Worm (Caenorhabditis elegans): ENCODE results near the gene Y53G8AR.5.

DNA sequence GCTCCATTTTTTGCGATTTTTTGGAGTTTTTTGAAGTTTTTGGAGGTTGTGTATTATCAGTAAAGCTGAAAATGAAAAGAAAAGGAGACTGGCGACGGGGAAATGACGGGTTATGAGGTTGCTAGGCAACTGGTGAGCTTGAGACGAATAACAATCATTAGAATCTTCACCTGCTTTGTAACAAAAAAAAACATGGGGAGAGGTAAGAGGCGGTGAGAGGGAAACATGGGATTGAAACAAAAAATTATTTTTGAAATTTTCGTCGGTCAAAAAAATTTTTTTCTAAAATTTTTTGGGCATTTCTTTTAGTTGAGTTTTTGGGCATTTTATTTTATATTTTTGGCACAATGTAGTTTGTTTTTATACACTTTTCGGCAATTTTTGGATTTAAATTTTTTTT lies 30.6 kb upstream of the Y53G8AR.5 start, which contains the start of gene Y53G8AM.7:
- TF ChIP-seq ceh-28 (tag; optimal IDR thresholded peaks at IDR 0.05) (no peak), nhr-77 (tag; optimal IDR thresholded peaks at IDR 0.05) (no peak), ama-1 (optimal IDR thresholded peaks at IDR 0.05) (no peak), Y105C5A.15 (GFP tag; IDR thresholded peaks at IDR 0.05) (no peak), dpl-1 (GFP tag; optimal IDR thresholded peaks at IDR 0.05) (no peak)

Data from whole organism, L4 larva.